Worm (Caenorhabditis elegans) whole organism, late embryonic: ENCODE measurements around the gene T05A12.4.

Experiments
- F13H6.1 ChIP-seq: sonication (generic microtip); optimal IDR thresholded peaks from 2 replicates; lab custom pipeline; 2016; ENCODE audit warnings: missing genetic modification characterization, missing compliant biosample characterization
- ama-1 ChIP-seq: fragments of 150-350 bp; optimal IDR thresholded peaks from 2 replicates; lab custom pipeline; 2014
- ceh-14 ChIP-seq: sonication (generic microtip); optimal IDR thresholded peaks from 2 replicates; lab custom pipeline; 2016; ENCODE audit warnings: missing genotype, missing genetic modification characterization, missing compliant biosample characterization
- ceh-18 ChIP-seq: sonication (generic microtip); optimal IDR thresholded peaks from 2 replicates; lab custom pipeline; 2016; ENCODE audit warnings: missing genetic modification characterization, missing compliant biosample characterization
- ceh-19 ChIP-seq: fragments of 200-800 bp; sonication (Bioruptor generic); optimal IDR thresholded peaks from 2 replicates; lab custom pipeline; 2018; ENCODE audit warnings: mild to moderate bottlenecking, missing genetic modification characterization, missing compliant biosample characterization
- ceh-2 ChIP-seq: sonication (generic microtip); optimal IDR thresholded peaks from 2 replicates; lab custom pipeline; 2016; ENCODE audit warnings: missing genotype, missing genetic modification characterization, missing compliant biosample characterization
- ceh-30 ChIP-seq: fragments of 150-350 bp; optimal IDR thresholded peaks from 2 replicates; lab custom pipeline; 2014; ENCODE audit warnings: missing biosample characterization, missing genetic modification characterization
- ceh-45 ChIP-seq: fragments of 200-800 bp; sonication (Bioruptor generic); IDR thresholded peaks from 2 replicates; pipeline ENCODE4 v1.3.6; 2022; ENCODE audit warnings: missing genetic modification reagents, missing genetic modification characterization, missing compliant biosample characterization
- ceh-48 ChIP-seq: sonication (generic microtip); optimal IDR thresholded peaks from 2 replicates; lab custom pipeline; 2016; ENCODE audit warnings: missing genetic modification characterization, inconsistent platforms, missing compliant biosample characterization
- ceh-9 ChIP-seq: sonication (generic microtip); optimal IDR thresholded peaks from 2 replicates; lab custom pipeline; 2016; ENCODE audit warnings: mild to moderate bottlenecking, missing genetic modification characterization, inconsistent platforms, missing compliant biosample characterization
- che-1 ChIP-seq: sonication (generic microtip); optimal IDR thresholded peaks from 2 replicates; lab custom pipeline; 2016; ENCODE audit warnings: mild to moderate bottlenecking, missing genetic modification characterization, missing compliant biosample characterization
- dve-1 ChIP-seq: sonication (generic microtip); optimal IDR thresholded peaks from 2 replicates; lab custom pipeline; 2017; ENCODE audit warnings: antibody characterized with exemption, mild to moderate bottlenecking, missing genetic modification characterization, missing compliant biosample characterization
- elt-4 ChIP-seq: sonication (generic microtip); optimal IDR thresholded peaks from 2 replicates; lab custom pipeline; 2016; ENCODE audit warnings: missing genetic modification characterization, missing compliant biosample characterization
- ets-4 ChIP-seq: sonication (generic microtip); optimal IDR thresholded peaks from 2 replicates; lab custom pipeline; 2016; ENCODE audit warnings: missing genetic modification characterization, missing compliant biosample characterization
- fkh-10 ChIP-seq: fragments of 150-350 bp; optimal IDR thresholded peaks from 2 replicates; lab custom pipeline; 2014; ENCODE audit warnings: missing biosample characterization, missing genetic modification reagents, missing genetic modification characterization
- hlh-15 ChIP-seq: sonication (generic microtip); optimal IDR thresholded peaks from 2 replicates; lab custom pipeline; 2016; ENCODE audit warnings: missing genetic modification characterization, missing compliant biosample characterization
- lim-6 ChIP-seq: sonication (generic microtip); optimal IDR thresholded peaks from 2 replicates; lab custom pipeline; 2016; ENCODE audit warnings: missing genetic modification characterization, missing compliant biosample characterization
- lin-11 ChIP-seq: fragments of 200-800 bp; sonication (Bioruptor generic); optimal IDR thresholded peaks from 2 replicates; lab custom pipeline; 2018; ENCODE audit warnings: mild to moderate bottlenecking, missing genetic modification characterization, missing compliant biosample characterization
- madf-2 ChIP-seq: sonication (generic microtip); optimal IDR thresholded peaks from 2 replicates; lab custom pipeline; 2017; ENCODE audit warnings: missing genetic modification characterization, missing compliant biosample characterization
- mec-3 ChIP-seq: sonication (generic microtip); optimal IDR thresholded peaks from 2 replicates; lab custom pipeline; 2016; ENCODE audit warnings: borderline replicate concordance, missing genetic modification characterization, missing compliant biosample characterization
- nfya-1 ChIP-seq: sonication (generic microtip); optimal IDR thresholded peaks from 2 replicates; lab custom pipeline; 2017; ENCODE audit warnings: missing genetic modification characterization, mild to moderate bottlenecking, missing compliant biosample characterization, antibody characterized with exemption, moderate library complexity
- nhr-11 ChIP-seq: fragments of 150-350 bp; optimal IDR thresholded peaks from 2 replicates; lab custom pipeline; 2014; ENCODE audit warnings: missing biosample characterization, missing genetic modification characterization
- npax-4 ChIP-seq: sonication (generic microtip); optimal IDR thresholded peaks from 2 replicates; lab custom pipeline; 2016; ENCODE audit warnings: missing genetic modification characterization, missing compliant biosample characterization
- odd-2 ChIP-seq: sonication (generic microtip); optimal IDR thresholded peaks from 2 replicates; lab custom pipeline; 2017; ENCODE audit warnings: antibody characterized with exemption, mild to moderate bottlenecking, missing genetic modification characterization, missing compliant biosample characterization
- pat-9 ChIP-seq: fragments of 200-800 bp; sonication (Bioruptor generic); optimal IDR thresholded peaks from 2 replicates; lab custom pipeline; 2018; ENCODE audit warnings: mild to moderate bottlenecking, missing genetic modification characterization, moderate library complexity, missing compliant biosample characterization
- pax-1 ChIP-seq: fragments of 150-350 bp; optimal IDR thresholded peaks from 2 replicates; lab custom pipeline; 2014; ENCODE audit warnings: missing biosample characterization, missing genetic modification characterization
- pha-2 ChIP-seq: sonication (generic microtip); optimal IDR thresholded peaks from 2 replicates; lab custom pipeline; 2017; ENCODE audit warnings: mild to moderate bottlenecking, missing genetic modification characterization, missing compliant biosample characterization
- pha-4 ChIP-seq: fragments of 150-350 bp; optimal IDR thresholded peaks from 2 replicates; lab custom pipeline; 2018; ENCODE audit warnings: missing biosample characterization, missing genetic modification reagents, missing genetic modification characterization
- pqm-1 ChIP-seq: sonication (generic microtip); optimal IDR thresholded peaks from 2 replicates; lab custom pipeline; 2016; ENCODE audit warnings: missing genetic modification characterization, missing compliant biosample characterization
- pros-1 ChIP-seq: fragments of 150-350 bp; optimal IDR thresholded peaks from 2 replicates; lab custom pipeline; 2014; ENCODE audit warnings: missing biosample characterization, missing genetic modification reagents, missing genetic modification characterization
- ref-2 ChIP-seq: sonication (generic microtip); optimal IDR thresholded peaks from 2 replicates; lab custom pipeline; 2016; ENCODE audit warnings: missing genetic modification characterization, missing compliant biosample characterization
- sdc-2 ChIP-seq: sonication (generic microtip); optimal IDR thresholded peaks from 2 replicates; lab custom pipeline; 2016; ENCODE audit warnings: missing genotype, missing genetic modification characterization, missing compliant biosample characterization
- sox-2 ChIP-seq: fragments of 200-800 bp; sonication (Bioruptor generic); IDR thresholded peaks from 2 replicates; pipeline ENCODE4 v1.3.6; 2022; ENCODE audit warnings: missing genetic modification reagents, missing genetic modification characterization, missing compliant biosample characterization
- sox-4 ChIP-seq: sonication (generic microtip); optimal IDR thresholded peaks from 2 replicates; lab custom pipeline; 2017; ENCODE audit warnings: mild to moderate bottlenecking, missing genetic modification characterization, inconsistent platforms, missing compliant biosample characterization
- syd-9 ChIP-seq: sonication (generic microtip); optimal IDR thresholded peaks from 2 replicates; lab custom pipeline; 2016; ENCODE audit warnings: mild to moderate bottlenecking, missing genetic modification characterization, moderate library complexity, missing compliant biosample characterization
- unc-3 ChIP-seq, 2 experiments: fragments of 200-800 bp in 1 of 2; sonication (Bioruptor generic) in 1 of 2; sonication (generic microtip) in 1 of 2; conservative IDR thresholded peaks in 1 of 2; optimal IDR thresholded peaks in 1 of 2; 2 replicates each; pipeline versions ENCODE4 v1.3.6 to Lab custom; 2016 to 2022; ENCODE audit warnings: missing compliant biosample characterization in 2 of 2, missing genetic modification characterization in 2 of 2, missing genetic modification reagents in 1 of 2
- unc-42 ChIP-seq: sonication (generic microtip); optimal IDR thresholded peaks from 2 replicates; lab custom pipeline; 2016; ENCODE audit warnings: missing genotype, missing genetic modification characterization, missing compliant biosample characterization
- unc-55 ChIP-seq: sonication (generic microtip); optimal IDR thresholded peaks from 2 replicates; lab custom pipeline; 2017; ENCODE audit warnings: missing biosample characterization, missing genetic modification reagents, missing genetic modification characterization
- unc-86 ChIP-seq: sonication (generic microtip); optimal IDR thresholded peaks from 2 replicates; lab custom pipeline; 2016; ENCODE audit warnings: missing genetic modification characterization, missing compliant biosample characterization

Gene T05A12.4

DNA sequence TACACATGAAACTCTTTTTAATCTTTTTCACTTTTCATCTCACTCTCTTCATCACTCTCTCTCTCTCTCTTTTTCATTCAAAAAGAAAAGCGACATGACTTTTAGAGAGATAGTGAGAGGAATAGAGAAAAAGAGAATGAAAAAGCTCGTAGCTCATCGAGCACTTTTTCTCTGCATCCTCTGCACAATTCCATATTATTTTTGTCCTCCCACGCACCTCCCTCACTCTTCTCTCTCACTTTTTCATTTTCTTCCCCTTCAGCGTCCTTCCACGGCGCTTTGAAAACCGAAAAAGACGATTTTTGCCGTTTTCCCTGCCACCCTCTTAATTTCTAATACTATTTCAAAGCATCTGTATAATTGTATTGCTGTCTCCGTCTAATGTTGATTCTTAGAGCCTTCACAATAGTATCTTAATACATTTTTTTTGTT lies 48.6 kb upstream of the T05A12.4 start (continued):
- TF ChIP-seq ceh-18 (tag; lab: Kevin White, UChicago) (peak; percentile 83), dve-1 (tag; lab: Kevin White, UChicago) (peak; percentile 30), sox-4 (tag; lab: Kevin White, UChicago) (no peak), mec-3 (no peak), ceh-14 (peak; percentile 50), F13H6.1 (no peak), unc-55 (peak; percentile 85), npax-4 (tag; lab: Kevin White, UChicago) (no peak), sdc-2 (tag; lab: Kevin White, UChicago) (no peak), ceh-9 (tag; lab: Kevin White, UChicago) (no peak), syd-9 (no peak), lin-11 (tag; lab: Kevin White, UChicago) (no peak), unc-42 (tag; lab: Kevin White, UChicago) (peak; percentile 64), elt-4 (tag; lab: Kevin White, UChicago) (no peak), ceh-2 (tag; lab: Kevin White, UChicago) (no peak), che-1 (tag; lab: Kevin White, UChicago) (no peak), nfya-1 (tag; lab: Kevin White, UChicago) (peak; percentile 52), pqm-1 (tag; lab: Kevin White, UChicago) (no peak), pax-1 (tag; lab: Kevin White, UChicago) (peak; percentile 55), pha-4 (tag; lab: Kevin White, UChicago) (no peak), odd-2 (tag; lab: Kevin White, UChicago) (no peak), pha-2 (no peak), lim-6 (peak; percentile 32), pat-9 (tag; lab: Kevin White, UChicago) (no peak), ceh-19 (GFP tag; lab: Kevin White, UChicago) (no peak), hlh-15 (tag; lab: Kevin White, UChicago) (no peak), madf-2 (tag; lab: Kevin White, UChicago) (no peak)

DNA sequence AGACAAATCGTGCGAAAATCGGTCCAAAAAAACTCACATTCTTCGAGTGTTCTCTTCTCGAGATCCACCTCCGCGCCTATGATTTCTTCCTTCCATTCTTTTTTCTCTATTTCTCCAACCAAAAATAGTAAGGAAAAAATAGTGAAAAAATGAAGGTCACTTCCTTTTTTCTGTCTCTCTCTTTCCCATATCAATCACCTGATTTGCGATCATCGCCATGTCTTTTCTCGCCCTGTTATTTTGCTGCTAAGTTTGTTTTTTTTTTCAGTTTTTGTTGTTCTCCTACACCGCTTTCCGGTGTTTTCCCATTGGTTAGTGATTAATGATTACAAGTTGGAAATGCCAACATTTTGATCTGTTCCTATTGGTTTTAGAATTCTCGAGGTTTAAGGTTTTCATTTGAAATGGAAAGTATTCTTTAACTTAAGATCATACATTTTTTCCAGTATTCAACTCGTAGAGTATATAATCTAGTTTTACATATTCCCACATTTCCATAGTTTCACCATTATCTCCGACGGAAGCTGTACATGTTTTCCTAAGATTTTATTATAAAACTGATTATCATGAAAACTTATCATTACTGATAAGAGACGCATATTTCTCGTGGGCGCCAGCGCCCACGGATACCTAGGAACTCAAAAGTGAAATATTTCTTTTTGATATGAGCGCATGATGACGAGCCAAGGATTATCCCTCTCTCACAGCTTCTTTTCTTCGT lies 46.0 kb upstream of the T05A12.4 start:
- no peak for TF ChIP-seq pros-1 (tag; lab: Kevin White, UChicago)
- no peak for TF ChIP-seq pax-1 (tag; lab: Kevin White, UChicago)
- TF ChIP-seq unc-3 (GFP tag; conservative IDR thresholded peaks at IDR 0.05; lab: Robert Waterston, UW): no peak
- no peak for TF ChIP-seq unc-3 (tag; optimal IDR thresholded peaks at IDR 0.05; lab: Kevin White, UChicago)
- no peak for TF ChIP-seq ets-4
- TF ChIP-seq ceh-30 (tag; lab: Kevin White, UChicago): no peak
- TF ChIP-seq unc-86: no peak
- TF ChIP-seq unc-55: no peak
- no peak for TF ChIP-seq madf-2 (tag; lab: Kevin White, UChicago)
- TF ChIP-seq syd-9: no peak
- TF ChIP-seq nhr-11 (tag; lab: Kevin White, UChicago): no peak
- TF ChIP-seq ceh-48: no peak
- no peak for TF ChIP-seq ama-1

DNA sequence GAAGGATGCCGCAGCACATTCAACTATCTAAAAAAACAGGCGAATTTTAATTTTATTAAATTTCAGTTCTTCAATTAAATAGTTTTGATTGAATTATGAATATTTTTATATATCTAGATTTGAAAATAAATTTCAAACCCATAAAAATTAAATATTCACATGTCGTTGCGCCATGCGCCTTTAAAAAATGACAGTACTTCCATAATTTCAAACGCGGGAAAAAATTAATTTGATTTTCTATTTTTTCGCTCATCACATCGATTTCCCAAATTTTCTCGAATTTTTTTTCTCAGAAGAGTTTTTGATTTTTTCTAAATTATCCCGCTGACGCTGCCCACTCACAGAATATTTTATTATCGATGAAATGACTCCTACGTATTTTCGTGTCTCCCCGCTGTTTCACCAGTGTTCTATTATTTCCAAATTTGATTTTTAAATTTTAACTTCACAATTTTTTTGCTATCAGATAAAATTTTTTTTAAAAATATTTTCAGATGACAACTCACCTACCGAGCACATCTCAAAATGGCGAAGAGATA lies 45.2 kb upstream of the T05A12.4 start, which contains the start of gene lip-1:
lip-1 (plus strand) TSS at position 489 of the 539 bp plus-strand sequence.
- no peak for TF ChIP-seq lin-11 (tag; lab: Kevin White, UChicago)
- TF ChIP-seq madf-2 (tag; lab: Kevin White, UChicago): no peak
- TF ChIP-seq ets-4: no peak
- no peak for TF ChIP-seq ceh-18 (tag; lab: Kevin White, UChicago)
- no peak for TF ChIP-seq che-1 (tag; lab: Kevin White, UChicago)
- no peak for TF ChIP-seq ceh-14
- TF ChIP-seq fkh-10 (GFP tag; lab: Kevin White, UChicago): no peak
- no peak for TF ChIP-seq npax-4 (tag; lab: Kevin White, UChicago)
- no peak for TF ChIP-seq ceh-45 (GFP tag; lab: Robert Waterston, UW)
- TF ChIP-seq pros-1 (tag; lab: Kevin White, UChicago): no peak
- TF ChIP-seq sox-2 (GFP tag; lab: Robert Waterston, UW): no peak
- no peak for TF ChIP-seq F13H6.1
- no peak for TF ChIP-seq pha-2
- TF ChIP-seq ref-2 (tag; lab: Kevin White, UChicago): no peak
- TF ChIP-seq pqm-1 (tag; lab: Kevin White, UChicago): no peak
- no peak for TF ChIP-seq lim-6
- no peak for TF ChIP-seq sdc-2 (tag; lab: Kevin White, UChicago)
- TF ChIP-seq elt-4 (tag; lab: Kevin White, UChicago): no peak
- TF ChIP-seq ceh-19 (GFP tag; lab: Kevin White, UChicago): no peak
